Worm (Caenorhabditis elegans): ENCODE data around the gene C05E4.15.

DNA sequence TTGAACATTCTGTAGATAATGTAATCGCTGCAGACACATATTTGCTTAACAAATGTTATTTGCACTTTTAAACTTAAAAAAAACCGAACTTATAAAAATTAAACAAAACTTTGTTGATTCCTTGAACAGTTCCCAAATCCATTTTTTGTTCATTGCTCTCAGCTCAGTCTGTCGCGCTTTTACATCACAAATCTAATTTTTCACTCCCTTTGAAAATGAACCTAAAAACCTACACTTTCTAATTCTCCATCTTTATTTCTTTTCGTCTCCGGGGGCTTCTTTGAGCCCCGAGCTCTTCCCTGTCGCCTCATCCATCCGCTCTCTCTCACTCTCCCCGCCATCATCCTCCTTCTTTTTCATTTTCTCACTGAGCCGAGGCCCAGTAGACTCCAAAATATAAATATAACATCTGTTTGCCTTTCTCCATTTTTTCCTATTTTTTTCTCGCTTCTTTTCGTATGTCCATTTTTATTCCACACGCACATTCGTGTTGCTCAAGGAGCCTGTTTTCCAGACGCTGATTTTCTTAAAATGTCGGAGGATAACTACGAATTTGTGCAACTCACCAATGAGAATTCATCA, 49.2 kb upstream of the C05E4.15 start, which contains the start of gene R13D11.4:
- TF ChIP-seq him-1 (tag; optimal IDR thresholded peaks at IDR 0.05): no peak
- no peak for TF ChIP-seq W03F9.2 (tag; optimal IDR thresholded peaks at IDR 0.05)
- TF ChIP-seq dao-5 (tag; optimal IDR thresholded peaks at IDR 0.05): no peak

Data from whole organism, L4/young adult.